Fruit fly (Drosophila melanogaster): ENCODE results near the gene CG6013.

CG6013 gene

DNA sequence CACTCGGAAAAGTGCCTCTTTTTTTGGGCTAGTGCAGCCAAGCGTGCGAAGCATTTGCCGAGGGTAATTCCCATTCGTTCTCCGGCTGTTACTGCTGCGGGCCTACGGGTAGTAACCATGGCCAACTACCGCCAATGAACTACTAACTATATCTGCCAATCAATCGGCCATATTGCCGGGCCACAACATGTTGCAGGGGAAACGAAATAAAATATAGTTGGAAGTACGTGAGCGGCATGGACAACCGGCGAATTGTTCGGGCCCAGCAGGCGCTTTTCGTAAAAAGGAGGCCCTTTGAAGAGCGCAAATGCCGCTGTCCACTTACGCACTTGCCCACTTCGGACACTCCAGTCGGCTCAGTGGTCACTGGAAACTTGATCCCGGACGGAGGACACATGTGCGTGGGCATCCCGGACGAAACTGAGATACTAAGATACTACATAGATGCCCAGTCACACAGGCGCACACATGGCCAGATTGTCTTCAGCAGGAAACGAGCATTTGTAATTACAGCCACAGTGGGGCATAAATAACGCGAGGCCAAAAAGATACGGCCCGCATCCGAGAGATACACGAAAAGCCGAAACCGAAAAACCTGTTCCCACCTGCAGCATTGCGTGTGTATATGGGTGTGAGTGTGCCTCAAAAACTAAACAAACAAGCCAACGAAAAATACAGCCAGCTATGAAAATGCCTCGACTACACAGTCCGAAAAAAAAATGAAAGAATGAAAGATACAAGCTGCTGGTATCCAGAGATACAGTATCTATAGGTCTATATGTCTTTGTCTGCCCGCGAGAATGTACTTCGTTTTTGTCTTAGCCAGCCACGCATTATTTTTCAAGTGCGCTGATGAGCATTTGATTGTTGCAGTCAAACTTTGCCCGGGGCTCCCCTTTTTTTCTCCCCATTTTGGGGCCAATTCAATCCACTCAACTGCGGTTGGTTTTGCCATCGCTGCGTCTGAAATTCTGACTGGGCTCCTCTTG lies 43.6 kb upstream of the CG6013 start:
- TF ChIP-seq foxo (GFP tag; optimal IDR thresholded peaks at IDR 0.05) (peak in 1 of 2 experiments; percentile 15), dmrt93B (GFP tag; optimal IDR thresholded peaks at IDR 0.05) (no peak), rgr (GFP tag; optimal IDR thresholded peaks at IDR 0.05) (peak; percentile 3), CG32264 (GFP tag; optimal IDR thresholded peaks at IDR 0.05) (no peak), Vsx2 (GFP tag; optimal IDR thresholded peaks at IDR 0.05; ENCODE audit: partially characterized antibody) (no peak), jim (GFP tag; optimal IDR thresholded peaks at IDR 0.05) (no peak), dl (GFP tag; optimal IDR thresholded peaks at IDR 0.05; ENCODE audit: insufficient read depth in 1 of 2, partially characterized antibody in 2 of 2) (no peak), h (GFP tag; optimal IDR thresholded peaks at IDR 0.05) (peak; percentile 45), Hnf4 (GFP tag; optimal IDR thresholded peaks at IDR 0.05) (peak; percentile 4), tai (GFP tag; optimal IDR thresholded peaks at IDR 0.05) (no peak), Rel (GFP tag; optimal IDR thresholded peaks at IDR 0.05) (no peak), Rel (tag; optimal IDR thresholded peaks at IDR 0.05) (peak; percentile 90), OdsH (GFP tag; optimal IDR thresholded peaks at IDR 0.05) (peak; percentile 10), Abd-B (GFP tag; optimal IDR thresholded peaks at IDR 0.05) (no peak), dsf (GFP tag; optimal IDR thresholded peaks at IDR 0.05; ENCODE audit: borderline replicate concordance) (no peak), ey (GFP tag; optimal IDR thresholded peaks at IDR 0.05) (peak; percentile 8), woc (GFP tag; optimal IDR thresholded peaks at IDR 0.05) (peak; percentile 1), Hr83 (GFP tag; optimal IDR thresholded peaks at IDR 0.05; ENCODE audit: poor library complexity, severe bottlenecking) (no peak), CrebA (GFP tag; optimal IDR thresholded peaks at IDR 0.05; ENCODE audit: borderline replicate concordance) (no peak), Myc (optimal IDR thresholded peaks at IDR 0.05) (no peak), Hr78 (GFP tag; optimal IDR thresholded peaks at IDR 0.05) (no peak), usp (GFP tag; optimal IDR thresholded peaks at IDR 0.05) (no peak), N (GFP tag; optimal IDR thresholded peaks at IDR 0.05) (no peak), psq (GFP tag; optimal IDR thresholded peaks at IDR 0.05) (peak; percentile 19), Mio (GFP tag; optimal IDR thresholded peaks at IDR 0.05) (no peak), fru (GFP tag; optimal IDR thresholded peaks at IDR 0.05) (peak; percentile 34), Dif (GFP tag; optimal IDR thresholded peaks at IDR 0.05; ENCODE audit: partially characterized antibody) (peak; percentile 19)

DNA sequence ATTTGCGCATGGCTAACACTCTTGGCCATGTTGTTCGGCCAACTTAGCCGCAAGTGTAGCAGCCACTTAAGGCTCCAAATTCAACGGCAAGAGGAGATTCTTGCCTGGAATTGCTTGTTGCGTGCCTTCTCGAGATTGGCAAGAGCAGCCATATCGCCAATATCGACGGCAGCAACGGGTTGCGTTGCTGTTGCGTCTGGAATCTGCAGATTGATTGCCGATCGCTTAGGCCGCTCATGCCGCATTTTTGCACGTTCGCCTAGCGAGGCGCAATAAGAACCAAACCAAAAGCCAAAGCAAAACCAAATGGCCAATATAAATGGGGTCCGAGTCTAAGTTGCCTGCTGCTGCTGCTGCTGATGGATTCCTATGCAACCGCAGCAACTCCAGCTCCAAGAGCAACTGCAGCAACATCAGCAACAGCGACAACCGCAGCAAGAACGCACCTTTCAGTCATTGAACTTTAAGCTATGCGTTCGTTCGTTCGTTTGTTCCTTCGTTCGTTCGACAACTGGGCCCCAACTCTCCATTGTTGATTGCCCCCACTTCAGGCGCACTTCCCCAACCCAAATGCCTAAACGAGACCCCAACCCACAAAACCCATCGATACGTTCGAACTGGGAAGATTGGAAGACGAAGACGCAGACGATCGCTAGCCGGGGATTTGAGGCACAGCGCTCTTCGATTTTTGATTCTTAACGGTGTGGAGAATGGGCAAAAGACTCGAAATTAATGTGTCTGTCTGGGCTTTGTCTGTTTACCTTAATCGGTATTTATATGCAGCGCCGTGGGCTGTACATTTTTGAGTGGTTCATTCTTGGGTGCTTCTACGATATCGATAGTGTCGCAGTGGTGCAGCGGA lies 42.1 kb upstream of the CG6013 start:
- TF ChIP-seq OdsH (GFP tag; optimal IDR thresholded peaks at IDR 0.05), result no peak
- no peak for TF ChIP-seq brk (GFP tag; optimal IDR thresholded peaks at IDR 0.05)
- no peak for TF ChIP-seq Hr83 (GFP tag; optimal IDR thresholded peaks at IDR 0.05; ENCODE audit: poor library complexity, severe bottlenecking)
- TF ChIP-seq Dfd (GFP tag; optimal IDR thresholded peaks at IDR 0.05), result no peak

DNA sequence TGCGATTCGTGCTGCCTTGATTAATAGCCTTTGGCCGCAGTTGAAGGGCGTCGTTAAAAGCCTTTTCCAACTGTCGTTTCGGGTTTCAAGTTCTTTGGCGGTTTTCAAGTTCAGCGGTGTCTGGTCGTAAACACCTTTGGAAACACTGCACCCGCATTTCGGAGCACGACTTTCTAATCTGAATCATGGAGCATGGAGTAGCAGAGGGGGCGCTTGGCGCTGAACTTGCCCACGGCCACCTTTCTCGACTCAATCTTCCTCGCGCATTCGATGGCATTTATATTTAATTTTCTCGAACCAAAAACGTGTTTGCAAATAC lies 41.5 kb upstream of the CG6013 start:
- no peak for TF ChIP-seq lola (GFP tag; optimal IDR thresholded peaks at IDR 0.05)
- no peak for TF ChIP-seq psq (GFP tag; optimal IDR thresholded peaks at IDR 0.05)
- TF ChIP-seq sv (GFP tag; optimal IDR thresholded peaks at IDR 0.05), result no peak
- no peak for TF ChIP-seq OdsH (GFP tag; optimal IDR thresholded peaks at IDR 0.05)
- TF ChIP-seq brk (GFP tag; optimal IDR thresholded peaks at IDR 0.05), result no peak
- TF ChIP-seq dl (GFP tag; optimal IDR thresholded peaks at IDR 0.05; ENCODE audit: insufficient read depth in 1 of 2, partially characterized antibody in 2 of 2), result no peak
- no peak for TF ChIP-seq h (GFP tag; optimal IDR thresholded peaks at IDR 0.05)

DNA sequence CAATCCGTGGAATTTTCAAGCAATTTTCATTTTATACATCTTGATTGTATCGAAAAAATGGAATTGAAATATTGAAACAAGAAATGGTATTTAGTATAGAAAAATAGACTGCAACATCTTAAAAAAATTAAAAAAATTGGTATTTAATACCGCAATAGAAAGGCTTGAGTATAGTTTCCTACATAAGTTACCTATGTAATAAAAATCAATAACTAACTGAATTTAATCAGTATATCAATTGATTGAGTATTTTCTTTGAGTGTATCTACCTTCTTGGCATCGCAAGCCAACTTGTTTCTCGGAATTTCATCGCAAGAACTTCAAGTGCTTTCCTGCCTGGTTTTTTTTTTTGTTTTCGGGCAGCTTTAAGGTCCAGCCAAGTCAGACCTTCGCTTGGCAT lies 40.8 kb upstream of the CG6013 start:
- TF ChIP-seq Jra (GFP tag; optimal IDR thresholded peaks at IDR 0.05), result peak; percentile 24
- peak; percentile 55 for TF ChIP-seq rgr (GFP tag; optimal IDR thresholded peaks at IDR 0.05)
- peak; percentile 77 for TF ChIP-seq Sp1 (GFP tag; optimal IDR thresholded peaks at IDR 0.05)
- peak; percentile 52 for TF ChIP-seq br (GFP tag; optimal IDR thresholded peaks at IDR 0.05)
- TF ChIP-seq psq (GFP tag; optimal IDR thresholded peaks at IDR 0.05), result peak; percentile 60
- peak; percentile 67 for TF ChIP-seq OdsH (GFP tag; optimal IDR thresholded peaks at IDR 0.05)
- no peak for TF ChIP-seq N (GFP tag; optimal IDR thresholded peaks at IDR 0.05)
- no peak for TF ChIP-seq Abd-B (GFP tag; optimal IDR thresholded peaks at IDR 0.05)
- no peak for TF ChIP-seq Dfd (GFP tag; optimal IDR thresholded peaks at IDR 0.05)
- peak; percentile 7 for TF ChIP-seq sage (GFP tag; optimal IDR thresholded peaks at IDR 0.05)
- TF ChIP-seq Rel (GFP tag; optimal IDR thresholded peaks at IDR 0.05), result no peak
- TF ChIP-seq Rel (tag; optimal IDR thresholded peaks at IDR 0.05), result no peak
- no peak for TF ChIP-seq lola (GFP tag; optimal IDR thresholded peaks at IDR 0.05)
- TF ChIP-seq h (GFP tag; optimal IDR thresholded peaks at IDR 0.05), result peak; percentile 66
- no peak for TF ChIP-seq Dif (GFP tag; optimal IDR thresholded peaks at IDR 0.05; ENCODE audit: partially characterized antibody)
- TF ChIP-seq Hr78 (GFP tag; optimal IDR thresholded peaks at IDR 0.05), result no peak
- peak; percentile 75 for TF ChIP-seq woc (GFP tag; optimal IDR thresholded peaks at IDR 0.05)
- TF ChIP-seq HLH106 (tag; optimal IDR thresholded peaks at IDR 0.05), result peak; percentile 58
- no peak for TF ChIP-seq Mio (GFP tag; optimal IDR thresholded peaks at IDR 0.05)
- TF ChIP-seq Vsx2 (GFP tag; optimal IDR thresholded peaks at IDR 0.05; ENCODE audit: partially characterized antibody), result no peak
- no peak for TF ChIP-seq CG9705 (GFP tag; optimal IDR thresholded peaks at IDR 0.05)
- peak; percentile 64 for TF ChIP-seq ey (GFP tag; optimal IDR thresholded peaks at IDR 0.05)
- no peak for TF ChIP-seq tai (GFP tag; optimal IDR thresholded peaks at IDR 0.05)
- TF ChIP-seq dmrt93B (GFP tag; optimal IDR thresholded peaks at IDR 0.05), result peak; percentile 33
- TF ChIP-seq dsf (GFP tag; optimal IDR thresholded peaks at IDR 0.05; ENCODE audit: borderline replicate concordance), result no peak
- TF ChIP-seq foxo (GFP tag; optimal IDR thresholded peaks at IDR 0.05), result peak in 1 of 2 experiments; percentile 76
